Worm (Caenorhabditis elegans) whole organism, dauer: Measurements from ENCODE around the gene F53B1.3.

ENCODE experiments used
- unc-62 ChIP-seq: sonication (generic microtip); optimal IDR thresholded peaks from 2 replicates; lab custom pipeline; 2017; ENCODE audit warnings: missing biosample characterization, missing genetic modification reagents, missing genetic modification characterization

F53B1.3 gene

DNA sequence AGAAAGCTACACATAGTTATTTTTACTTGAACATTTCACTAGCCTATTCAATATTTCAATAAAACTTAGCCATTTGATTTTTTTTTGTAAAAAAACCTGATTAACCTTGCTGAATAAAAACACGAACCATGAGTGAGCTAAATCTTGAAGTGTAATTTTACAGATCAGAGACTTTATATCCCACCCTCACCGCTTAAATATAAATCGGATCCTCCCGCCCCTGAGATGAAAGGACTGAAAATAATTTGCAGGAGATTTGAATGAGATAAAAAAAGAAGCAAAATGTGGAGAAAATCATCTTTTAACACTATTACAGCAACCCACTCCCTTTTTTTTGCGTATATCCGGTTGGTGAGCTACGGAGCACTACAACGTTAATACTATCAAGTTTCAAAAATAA lies 44.6 kb downstream of the F53B1.3 start, which contains the start of gene npax-2:
Gene npax-2 (minus strand): TSS at position 101 of the 400 bp plus-strand sequence.
- TF ChIP-seq unc-62 (GFP tag; lab: Kevin White, UChicago) = no peak

DNA sequence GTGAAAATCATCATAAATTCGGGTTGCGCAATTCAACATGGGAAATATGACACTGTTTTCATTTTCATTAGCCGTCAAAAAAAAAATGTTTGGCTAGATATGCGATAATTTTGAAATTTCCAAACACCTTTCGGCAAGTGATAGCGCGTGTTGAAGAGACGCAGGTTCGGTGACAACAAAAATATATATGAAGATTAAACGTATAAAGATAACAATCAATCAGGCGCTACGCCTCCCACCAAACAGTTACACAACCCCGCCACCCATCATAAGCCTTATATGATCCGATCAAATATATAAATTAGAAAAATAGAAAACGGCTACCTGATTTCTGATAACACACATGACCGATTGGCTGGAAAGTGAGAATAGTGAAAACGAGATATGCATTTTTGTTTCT lies 46.7 kb downstream of the F53B1.3 start:
- TF ChIP-seq unc-62 (GFP tag; lab: Kevin White, UChicago) = no peak

DNA sequence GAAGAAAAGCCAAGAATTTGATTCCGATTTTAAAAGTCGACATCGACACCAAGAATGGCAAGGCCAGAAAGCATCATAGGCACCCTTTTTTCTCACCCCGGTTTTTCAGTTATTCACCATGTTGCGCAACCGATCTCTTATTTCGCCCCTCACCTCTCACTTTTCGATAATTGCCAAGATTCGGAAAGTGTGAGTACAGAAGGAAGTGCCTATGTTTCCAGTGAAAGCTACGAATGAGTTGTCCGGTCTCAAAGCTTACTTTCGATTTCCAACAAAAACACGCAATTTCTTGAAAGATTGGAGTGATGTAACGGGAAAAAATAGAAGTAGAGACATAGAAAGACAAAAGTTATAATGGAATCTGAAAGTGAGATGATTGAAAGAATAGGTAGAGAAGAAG lies 48.4 kb downstream of the F53B1.3 start:
- TF ChIP-seq unc-62 (GFP tag; lab: Kevin White, UChicago) = no peak
